Worm (Caenorhabditis elegans) whole organism, L2 larva: Measurements from ENCODE around the gene C06A12.8.

Experiments
- egl-27 ChIP-seq: sonication (generic microtip); optimal IDR thresholded peaks from 3 replicates; lab custom pipeline; 2017; ENCODE audit warnings: missing biosample characterization, missing genetic modification reagents, missing genetic modification characterization
- elt-1 ChIP-seq: fragments of 150-350 bp; optimal IDR thresholded peaks from 2 replicates; lab custom pipeline; 2014; ENCODE audit warnings: missing biosample characterization, missing genetic modification characterization
- lin-11 ChIP-seq: fragments of 150-350 bp; sonication (generic microtip); optimal IDR thresholded peaks from 2 replicates; lab custom pipeline; 2014; ENCODE audit warnings: missing biosample characterization, missing genetic modification characterization, inconsistent platforms, mixed read lengths
- ztf-11 ChIP-seq: sonication (generic microtip); optimal IDR thresholded peaks from 2 replicates; lab custom pipeline; 2017; ENCODE audit warnings: missing biosample characterization, missing genetic modification characterization

- TF ChIP-seq ztf-11 (tag; lab: Kevin White, UChicago) = no peak
- TF ChIP-seq elt-1 (tag; lab: Kevin White, UChicago) = no peak
- TF ChIP-seq egl-27 (tag; lab: Kevin White, UChicago) = no peak
- TF ChIP-seq lin-11 = no peak
Observed at ce11 chrIV:17467825-17468224, 30.7 kb downstream of the C06A12.8 start.
